Fruit fly (Drosophila melanogaster): Measurements from ENCODE around the gene CG14132.

Gene CG14132

dm6 chr3L:11715187-11715586, at the start of gene CG14132:
CG14132 (minus strand) TSS chr3L:11715285.
- 0 out of 3 replicates have a peak, but pooled peaks have one; percentile 20 for TF ChIP-seq Dbx (GFP tag; IDR thresholded peaks at IDR 0.05)
- peak; percentile 9 for TF ChIP-seq Deaf1 (tag; optimal IDR thresholded peaks at IDR 0.05)
- no peak for TF ChIP-seq CG10979 (tag; optimal IDR thresholded peaks at IDR 0.05)
- TF ChIP-seq phol (tag; optimal IDR thresholded peaks at IDR 0.05), result no peak
- 0 out of 2 replicates have a peak, but pooled peaks have one; percentile 43 for TF ChIP-seq NFAT (GFP tag; IDR thresholded peaks at IDR 0.05)
- peak; percentile 46 to 48 for TF ChIP-seq Trl (optimal IDR thresholded peaks at IDR 0.05)
- TF ChIP-seq Trl (GFP tag; optimal IDR thresholded peaks at IDR 0.05), result no peak
- TF ChIP-seq jigr1 (GFP tag; IDR thresholded peaks at IDR 0.05), result no peak
- TF ChIP-seq Rfx (GFP tag; IDR thresholded peaks at IDR 0.05), result 0 out of 2 replicates have a peak, but pooled peaks have one; percentile 5
- TF ChIP-seq vvl (GFP tag; IDR thresholded peaks at IDR 0.05), result peak; percentile 48
- TF ChIP-seq ci (GFP tag; IDR thresholded peaks at IDR 0.05), result 0 out of 3 replicates have a peak, but pooled peaks have one; percentile 40
- no peak for TF ChIP-seq CG12071 (GFP tag; optimal IDR thresholded peaks at IDR 0.05)
- peak; percentile 55 for TF ChIP-seq nom (GFP tag; optimal IDR thresholded peaks at IDR 0.05)
- TF ChIP-seq sd (tag; optimal IDR thresholded peaks at IDR 0.05), result peak; percentile 32
- TF ChIP-seq CG8924 (tag; optimal IDR thresholded peaks at IDR 0.05), result no peak
- TF ChIP-seq dan (GFP tag; IDR thresholded peaks at IDR 0.05), result no peak
- peak; percentile 61 for TF ChIP-seq Med (GFP tag)
- TF ChIP-seq CG13894 (tag; optimal IDR thresholded peaks at IDR 0.05), result peak; percentile 60
- no peak for TF ChIP-seq ase (GFP tag; IDR thresholded peaks at IDR 0.05)
- TF ChIP-seq Lim3 (GFP tag; IDR thresholded peaks at IDR 0.05), result no peak
- peak; percentile 2 for TF ChIP-seq caup (GFP tag; optimal IDR thresholded peaks at IDR 0.05; ENCODE audit: severe bottlenecking)
- TF ChIP-seq Jarid2 (GFP tag; optimal IDR thresholded peaks at IDR 0.05), result peak; percentile 40
- TF ChIP-seq chinmo (GFP tag; IDR thresholded peaks at IDR 0.05; ENCODE audit: partially characterized antibody), result 0 out of 4 replicates have a peak, but pooled peaks have one; percentile 47
- TF ChIP-seq CG9727 (GFP tag; optimal IDR thresholded peaks at IDR 0.05), result no peak
- TF ChIP-seq gsb (GFP tag; IDR thresholded peaks at IDR 0.05), result no peak
- peak; percentile 86 for TF ChIP-seq CG12769 (tag; optimal IDR thresholded peaks at IDR 0.05)
- TF ChIP-seq CG1832 (GFP tag; optimal IDR thresholded peaks at IDR 0.05), result no peak

DNA sequence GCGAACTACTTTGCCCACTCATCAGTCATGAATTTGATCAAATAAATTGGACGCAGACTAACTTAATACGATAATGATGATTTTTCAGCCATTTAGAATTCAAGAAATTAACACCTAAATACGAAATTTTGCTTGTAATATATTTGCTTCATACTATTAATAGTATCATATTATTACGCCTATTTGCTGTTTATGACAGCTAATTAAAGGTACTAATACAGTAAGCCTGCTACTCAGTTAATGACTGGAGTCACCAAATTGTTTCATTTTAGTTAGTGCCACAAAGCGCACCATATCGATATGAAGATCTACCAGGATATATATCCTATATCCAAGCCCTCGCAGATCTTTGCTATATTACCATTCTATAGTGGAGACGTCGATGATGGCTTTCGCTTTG, 35.9 kb upstream of the CG14132 start, which contains the start of gene Gr68a:
Gene Gr68a, plus strand, starts transcription at position 301 of the 400 bp plus-strand sequence.
- no peak for TF ChIP-seq CG13287 (GFP tag; IDR thresholded peaks at IDR 0.05; ENCODE audit: partially characterized antibody)
- no peak for TF ChIP-seq hth (optimal IDR thresholded peaks at IDR 0.05)
- TF ChIP-seq CG13775 (GFP tag; optimal IDR thresholded peaks at IDR 0.05), result no peak
- no peak for TF ChIP-seq ham (GFP tag; IDR thresholded peaks at IDR 0.05)
- TF ChIP-seq CG15269 (tag; optimal IDR thresholded peaks at IDR 0.05), result no peak
- no peak for TF ChIP-seq Hand (GFP tag; optimal IDR thresholded peaks at IDR 0.05)

dm6 chr3L:11731841-11732240, 16.8 kb upstream of the CG14132 start, which contains the start of gene CG32087:
CG32087 (plus strand) TSS chr3L:11732141.
- TF ChIP-seq HHEX (GFP tag; optimal IDR thresholded peaks at IDR 0.05), result no peak
- TF ChIP-seq dati (GFP tag; IDR thresholded peaks at IDR 0.05), result no peak
- no peak for TF ChIP-seq CG8359 (GFP tag; optimal IDR thresholded peaks at IDR 0.05; ENCODE audit: borderline replicate concordance)
- no peak for TF ChIP-seq CG18599 (GFP tag; optimal IDR thresholded peaks at IDR 0.05)
- no peak for TF ChIP-seq BEAF-32 (GFP tag; optimal IDR thresholded peaks at IDR 0.05)
- no peak for TF ChIP-seq slbo (GFP tag; IDR thresholded peaks at IDR 0.05)
- TF ChIP-seq Dek (tag; optimal IDR thresholded peaks at IDR 0.05), result no peak
- no peak for TF ChIP-seq HLH4C (GFP tag; IDR thresholded peaks at IDR 0.05; ENCODE audit: partially characterized antibody)
- no peak for TF ChIP-seq CG11695 (GFP tag; IDR thresholded peaks at IDR 0.05)
- no peak for TF ChIP-seq zfh2 (GFP tag; optimal IDR thresholded peaks at IDR 0.05)
- TF ChIP-seq HLH54F (GFP tag; optimal IDR thresholded peaks at IDR 0.05), result no peak
- no peak for TF ChIP-seq CG15601 (tag; optimal IDR thresholded peaks at IDR 0.05)

Data from whole organism, embryonic.